Fruit fly (Drosophila melanogaster) whole organism, embryonic: Measurements from ENCODE around the gene cl.

ENCODE experiments used
- CG1024 ChIP-seq: fragments of 200-800 bp; sonication (Bioruptor generic); IDR thresholded peaks from 2 replicates; pipeline ENCODE4 v1.3.6; 2022; ENCODE audit warnings: missing biosample characterization, missing genetic modification characterization
- CG10431 ChIP-seq: fragments of 200-800 bp; sonication (Bioruptor generic); optimal IDR thresholded peaks from 3 replicates; lab custom pipeline; 2018; ENCODE audit warnings: missing biosample characterization, mild to moderate bottlenecking, missing genetic modification characterization
- CG11398 ChIP-seq: fragments of 200-800 bp; sonication (Bioruptor generic); optimal IDR thresholded peaks from 2 replicates; lab custom pipeline; 2016; ENCODE audit warnings: missing biosample characterization, missing genetic modification characterization
- CG11696 ChIP-seq: fragments of 200-800 bp; sonication (Bioruptor generic); IDR thresholded peaks from 2 replicates; pipeline ENCODE4 v1.3.6; 2022; ENCODE audit warnings: missing biosample characterization, missing genetic modification characterization
- CG11723 ChIP-seq: fragments of 200-800 bp; sonication (Bioruptor generic); optimal IDR thresholded peaks from 2 replicates; lab custom pipeline; 2017; ENCODE audit warnings: missing biosample characterization, mild to moderate bottlenecking, missing genetic modification characterization
- CG12299 ChIP-seq: fragments of 200-800 bp; sonication (Bioruptor generic); optimal IDR thresholded peaks from 2 replicates; lab custom pipeline; 2018; ENCODE audit warnings: missing biosample characterization, mild to moderate bottlenecking, missing genetic modification characterization
- CG15269 ChIP-seq: fragments of 200-800 bp; sonication (Bioruptor generic); optimal IDR thresholded peaks from 2 replicates; lab custom pipeline; 2018; ENCODE audit warnings: missing biosample characterization, mild to moderate bottlenecking, missing genetic modification characterization, moderate library complexity
- CG1602 ChIP-seq: fragments of 200-800 bp; sonication (Bioruptor generic); optimal IDR thresholded peaks from 3 replicates; lab custom pipeline; 2016; ENCODE audit warnings: missing biosample characterization, missing genetic modification characterization
- CG1603 ChIP-seq: fragments of 200-800 bp; sonication (Bioruptor generic); optimal IDR thresholded peaks from 2 replicates; lab custom pipeline; 2019; ENCODE audit warnings: missing biosample characterization, mild to moderate bottlenecking, missing genetic modification characterization, moderate library complexity
- CG2129 ChIP-seq: fragments of 200-800 bp; sonication (Bioruptor generic); IDR thresholded peaks from 2 replicates; pipeline ENCODE4 v1.3.6; 2022; ENCODE audit warnings: missing biosample characterization, missing genetic modification characterization; ENCODE audit not compliant: partially characterized antibody
- CG30403 ChIP-seq: fragments of 200-800 bp; sonication (Bioruptor generic); optimal IDR thresholded peaks from 3 replicates; lab custom pipeline; 2016; ENCODE audit warnings: missing biosample characterization, missing genetic modification characterization
- CG43689 ChIP-seq: fragments of 200-800 bp; sonication (Bioruptor generic); IDR thresholded peaks from 2 replicates; pipeline ENCODE4 v1.3.6; 2022; ENCODE audit warnings: missing biosample characterization, missing genetic modification characterization
- CG5245 ChIP-seq: fragments of 200-800 bp; sonication (Bioruptor generic); optimal IDR thresholded peaks from 3 replicates; lab custom pipeline; 2016; ENCODE audit warnings: missing biosample characterization, missing genetic modification characterization
- CG6791 ChIP-seq: fragments of 200-800 bp; sonication (Bioruptor generic); IDR thresholded peaks from 3 replicates; pipeline ENCODE4 v1.3.6; 2022; ENCODE audit warnings: missing biosample characterization, missing genetic modification characterization; ENCODE audit not compliant: partially characterized antibody
- CG7271 ChIP-seq: fragments of 200-800 bp; sonication (Bioruptor generic); optimal IDR thresholded peaks from 2 replicates; lab custom pipeline; 2018; ENCODE audit warnings: missing biosample characterization, mild to moderate bottlenecking, missing genetic modification characterization, moderate library complexity
- CG7963 ChIP-seq: fragments of 200-800 bp; sonication (Bioruptor generic); IDR thresholded peaks from 3 replicates; pipeline ENCODE4 v1.3.6; 2022; ENCODE audit warnings: missing biosample characterization, missing genetic modification characterization; ENCODE audit not compliant: partially characterized antibody
- CG9876 ChIP-seq: fragments of 200-800 bp; sonication (Bioruptor generic); optimal IDR thresholded peaks from 2 replicates; lab custom pipeline; 2016; ENCODE audit warnings: missing biosample characterization, missing genetic modification characterization
- D ChIP-seq, 2 experiments: fragments of 200-800 bp in 1 of 2; fragments of >200 bp in 1 of 2; sonication (Bioruptor generic) in 1 of 2; optimal IDR thresholded peaks; 2 replicates in 1 of 2; 3 replicates in 1 of 2; lab custom pipeline; 2017; ENCODE audit warnings: mild to moderate bottlenecking in 1 of 2, missing biosample characterization in 1 of 2, missing genetic modification characterization in 1 of 2, missing genetic modification reagents in 1 of 2
- E2f1 ChIP-seq: fragments of 200-800 bp; sonication (Bioruptor generic); IDR thresholded peaks from 2 replicates; pipeline ENCODE4 v1.3.6; 2022; ENCODE audit warnings: missing biosample characterization, missing genetic modification characterization
- Ets65A ChIP-seq: fragments of 200-800 bp; sonication (Bioruptor generic); peaks from one replicate; lab custom pipeline; 2016; ENCODE audit warnings: missing biosample characterization, missing genetic modification characterization
- Hand ChIP-seq: fragments of 200-800 bp; sonication (Bioruptor generic); optimal IDR thresholded peaks from 2 replicates; lab custom pipeline; 2017; ENCODE audit warnings: mild to moderate bottlenecking, missing biosample characterization, missing genetic modification reagents, missing genetic modification characterization
- Hmr ChIP-seq: fragments of 200-800 bp; sonication (Bioruptor generic); optimal IDR thresholded peaks from 3 replicates; lab custom pipeline; 2017; ENCODE audit warnings: mild to moderate bottlenecking, missing biosample characterization, missing genetic modification reagents, missing genetic modification characterization
- Hsf ChIP-seq: fragments of 200-800 bp; sonication (Bioruptor generic); optimal IDR thresholded peaks from 3 replicates; lab custom pipeline; 2016; ENCODE audit warnings: missing biosample characterization, missing genetic modification characterization
- NC2α ChIP-seq: fragments of 200-800 bp; sonication (Bioruptor generic); optimal IDR thresholded peaks from 2 replicates; lab custom pipeline; 2016; ENCODE audit warnings: missing biosample characterization, missing genetic modification characterization
- Taf1 ChIP-seq: fragments of 200-800 bp; sonication (Bioruptor generic); IDR thresholded peaks from 2 replicates; pipeline ENCODE4 v1.3.6; 2022; ENCODE audit warnings: missing biosample characterization, missing genetic modification characterization
- Trl ChIP-seq, 3 experiments: fragments of >200 bp in 2 of 3; fragments of 200-800 bp in 1 of 3; sonication (Bioruptor generic) in 1 of 3; optimal IDR thresholded peaks; 2 replicates in 1 of 3; 3 replicates in 2 of 3; lab custom pipeline; 2016 to 2017; ENCODE audit warnings: missing biosample characterization in 1 of 3, missing genetic modification characterization in 1 of 3
- ash1 ChIP-seq: fragments of 200-800 bp; sonication (Bioruptor generic); optimal IDR thresholded peaks from 2 replicates; lab custom pipeline; 2018; ENCODE audit warnings: missing biosample characterization, mild to moderate bottlenecking, missing genetic modification characterization
- btn ChIP-seq: fragments of 200-800 bp; sonication (Bioruptor generic); optimal IDR thresholded peaks from 2 replicates; lab custom pipeline; 2016; ENCODE audit warnings: missing biosample characterization, missing genetic modification characterization
- caup ChIP-seq: fragments of 200-800 bp; sonication (Bioruptor generic); optimal IDR thresholded peaks from 3 replicates; lab custom pipeline; 2017; ENCODE audit warnings: missing biosample characterization, mild to moderate bottlenecking, missing genetic modification characterization, moderate library complexity; ENCODE audit not compliant: severe bottlenecking
- cg ChIP-seq: fragments of 200-800 bp; sonication (Bioruptor generic); optimal IDR thresholded peaks from 3 replicates; lab custom pipeline; 2019; ENCODE audit warnings: missing biosample characterization, mild to moderate bottlenecking, missing genetic modification characterization, moderate library complexity
- ci ChIP-seq: fragments of 200-800 bp; sonication (Bioruptor generic); IDR thresholded peaks from 3 replicates; pipeline ENCODE4 v1.3.6; 2022; ENCODE audit warnings: missing biosample characterization, missing genetic modification characterization
- cwo ChIP-seq: fragments of 200-800 bp; sonication (Bioruptor generic); optimal IDR thresholded peaks from 3 replicates; lab custom pipeline; 2017; ENCODE audit warnings: missing biosample characterization, missing genetic modification characterization, mild to moderate bottlenecking, moderate library complexity, missing genetic modification reagents
- eyg ChIP-seq: fragments of 200-800 bp; sonication (Bioruptor generic); optimal IDR thresholded peaks from 3 replicates; lab custom pipeline; 2016; ENCODE audit warnings: missing biosample characterization, missing genetic modification characterization
- grn ChIP-seq: fragments of 200-800 bp; sonication (Bioruptor generic); optimal IDR thresholded peaks from 3 replicates; lab custom pipeline; 2017; ENCODE audit warnings: missing biosample characterization, missing genetic modification characterization
- gsb ChIP-seq: fragments of 200-800 bp; sonication (Bioruptor generic); IDR thresholded peaks from 2 replicates; pipeline ENCODE4 v1.3.6; 2022; ENCODE audit warnings: missing biosample characterization, missing genetic modification characterization
- luna ChIP-seq: fragments of 200-800 bp; sonication (Bioruptor generic); optimal IDR thresholded peaks from 2 replicates; lab custom pipeline; 2016; ENCODE audit warnings: missing biosample characterization, missing genetic modification characterization
- nmo ChIP-seq: fragments of 200-800 bp; sonication (Bioruptor generic); optimal IDR thresholded peaks from 2 replicates; lab custom pipeline; 2018; ENCODE audit warnings: missing biosample characterization, mild to moderate bottlenecking, missing genetic modification characterization, moderate library complexity
- nom ChIP-seq: fragments of 200-800 bp; sonication (Bioruptor generic); optimal IDR thresholded peaks from 2 replicates; lab custom pipeline; 2017; ENCODE audit warnings: missing biosample characterization, missing genetic modification characterization, mild to moderate bottlenecking, moderate library complexity, missing genetic modification reagents
- p53 ChIP-seq: fragments of 200-800 bp; sonication (Bioruptor generic); optimal IDR thresholded peaks from 2 replicates; lab custom pipeline; 2016; ENCODE audit warnings: missing biosample characterization, missing genetic modification characterization
- peb ChIP-seq: fragments of 200-800 bp; sonication (Bioruptor generic); IDR thresholded peaks from 2 replicates; pipeline ENCODE4 v1.3.6; 2022; ENCODE audit warnings: missing biosample characterization, missing genetic modification characterization
- phol ChIP-seq: fragments of 200-800 bp; sonication (Bioruptor generic); optimal IDR thresholded peaks from 3 replicates; lab custom pipeline; 2018; ENCODE audit warnings: missing biosample characterization, mild to moderate bottlenecking, missing genetic modification characterization, moderate library complexity
- pum ChIP-seq: fragments of 200-800 bp; sonication (Bioruptor generic); optimal IDR thresholded peaks from 2 replicates; lab custom pipeline; 2016; ENCODE audit warnings: missing biosample characterization, missing genetic modification characterization
- sr ChIP-seq: fragments of 200-800 bp; sonication (Bioruptor generic); IDR thresholded peaks from 3 replicates; pipeline ENCODE4 v1.3.6; 2022; ENCODE audit warnings: missing biosample characterization, missing genetic modification characterization
- ssp ChIP-seq: fragments of 200-800 bp; sonication (Bioruptor generic); IDR thresholded peaks from 2 replicates; pipeline ENCODE4 v1.3.6; 2022; ENCODE audit warnings: missing biosample characterization, missing genetic modification characterization
- trh ChIP-seq: fragments of 200-800 bp; sonication (Bioruptor generic); optimal IDR thresholded peaks from 2 replicates; lab custom pipeline; 2016; ENCODE audit warnings: missing biosample characterization, missing genetic modification characterization
- wor ChIP-seq: fragments of 200-800 bp; sonication (Bioruptor generic); IDR thresholded peaks from 2 replicates; pipeline ENCODE4 v1.3.6; 2022; ENCODE audit warnings: missing biosample characterization, missing genetic modification characterization
- z ChIP-seq: fragments of 200-800 bp; sonication (Bioruptor generic); IDR thresholded peaks from 3 replicates; pipeline ENCODE4 v1.3.6; 2022; ENCODE audit warnings: missing biosample characterization, missing genetic modification characterization
- zen2 ChIP-seq: fragments of 200-800 bp; sonication (Bioruptor generic); IDR thresholded peaks from 3 replicates; pipeline ENCODE4 v1.3.6; 2022; ENCODE audit warnings: missing biosample characterization, missing genetic modification characterization; ENCODE audit not compliant: partially characterized antibody
- zf30C ChIP-seq: fragments of 200-800 bp; sonication (Bioruptor generic); optimal IDR thresholded peaks from 3 replicates; lab custom pipeline; 2018; ENCODE audit warnings: missing biosample characterization, mild to moderate bottlenecking, missing genetic modification characterization

The cl gene

DNA sequence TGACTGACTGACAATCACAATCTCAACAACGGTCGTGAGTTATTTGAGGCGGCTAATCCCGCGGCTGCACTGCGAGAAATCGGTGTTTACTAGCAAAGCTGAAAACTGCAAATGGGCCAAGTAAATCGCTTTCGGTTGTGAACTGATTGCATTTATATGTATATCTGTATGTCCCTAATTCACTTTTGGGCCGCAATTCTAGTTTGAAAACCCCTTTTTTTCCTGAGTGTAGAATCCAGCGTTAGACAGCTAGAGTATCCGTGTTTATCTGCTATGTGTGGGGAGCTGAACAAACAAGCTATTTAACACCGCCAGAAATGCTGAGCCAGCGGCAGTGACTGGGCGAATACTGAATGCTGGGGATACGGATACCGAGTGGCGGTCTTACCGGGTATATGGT lies 43.2 kb upstream of the cl start (continued):
- TF ChIP-seq CG6791 (no peak), wor (GFP tag; lab: Robert Waterston, UW) (peak; percentile 66), D (optimal IDR thresholded peaks at IDR 0.05; lab: Kevin White, UChicago) (no peak), D (GFP tag; optimal IDR thresholded peaks at IDR 0.05; lab: Kevin White, UChicago) (peak; percentile 87), luna (GFP tag; lab: Kevin White, UChicago) (peak; percentile 58), CG11696 (peak; percentile 68; the same call in 1 of the 2 replicates), CG11723 (GFP tag; lab: Kevin White, UChicago) (peak; percentile 58), sr (GFP tag; lab: Robert Waterston, UW) (0 out of 3 replicates have a peak, but pooled peaks have one; percentile 13), eyg (peak; percentile 66), CG7271 (tag; lab: Kevin White, UChicago) (no peak), phol (tag; lab: Kevin White, UChicago) (peak; percentile 74), caup (peak; percentile 56), CG12299 (tag; lab: Kevin White, UChicago) (peak; percentile 1), CG1603 (peak; percentile 96), CG43689 (GFP tag; lab: Robert Waterston, UW) (peak; percentile 76), zen2 (GFP tag; lab: Robert Waterston, UW) (no peak), Trl (optimal IDR thresholded peaks at IDR 0.05; lab: Kevin White, UChicago) (no peak), Trl (GFP tag; optimal IDR thresholded peaks at IDR 0.05; lab: Kevin White, UChicago) (peak; percentile 83), trh (GFP tag; lab: Kevin White, UChicago) (peak; percentile 46), cwo (peak; percentile 36), grn (GFP tag; lab: Kevin White, UChicago) (peak; percentile 43), CG7963 (no peak), CG9876 (GFP tag; lab: Kevin White, UChicago) (peak; percentile 86), zf30C (GFP tag; lab: Kevin White, UChicago) (peak; percentile 69), CG1024 (GFP tag; lab: Robert Waterston, UW) (peak; percentile 85), p53 (GFP tag; lab: Kevin White, UChicago) (peak; percentile 81), NC2α (GFP tag; lab: Kevin White, UChicago) (peak; percentile 66), CG11398 (GFP tag; lab: Kevin White, UChicago) (peak; percentile 79), CG2129 (GFP tag; lab: Robert Waterston, UW) (no peak), Taf1 (0 out of 2 replicates have a peak, but pooled peaks have one; percentile 30), nom (GFP tag; lab: Kevin White, UChicago) (no peak), ssp (GFP tag; lab: Robert Waterston, UW) (peak; percentile 71), gsb (peak; percentile 41; the same call in 1 of the 2 replicates), Hmr (GFP tag; lab: Kevin White, UChicago) (peak; percentile 63), E2f1 (peak; percentile 76), ci (peak; percentile 93), Ets65A (GFP tag; lab: Kevin White, UChicago) (peak; percentile 96), CG30403 (GFP tag; lab: Kevin White, UChicago) (peak; percentile 85), CG15269 (tag; lab: Kevin White, UChicago) (peak; percentile 77), cg (GFP tag; lab: Kevin White, UChicago) (no peak), pum (GFP tag; lab: Kevin White, UChicago) (peak; percentile 92), z (GFP tag; lab: Robert Waterston, UW) (peak; percentile 64; the same call in 2 of the 3 replicates), Hsf (peak; percentile 77), CG10431 (GFP tag; lab: Kevin White, UChicago) (peak; percentile 35), CG1602 (GFP tag; lab: Kevin White, UChicago) (peak; percentile 90), peb (GFP tag; lab: Robert Waterston, UW) (peak; percentile 81), nmo (GFP tag; lab: Kevin White, UChicago) (peak; percentile 78), CG5245 (peak; percentile 73), btn (GFP tag; lab: Kevin White, UChicago) (peak; percentile 75), Hand (GFP tag; lab: Kevin White, UChicago) (no peak), ash1 (GFP tag; lab: Kevin White, UChicago) (no peak)
